Worm (Caenorhabditis elegans) whole organism, young adult: ENCODE data around the gene twk-8.

Source experiments
- C06A6.2 ChIP-seq: fragments of 200-800 bp; sonication (Bioruptor generic); conservative IDR thresholded peaks from 2 replicates; pipeline ENCODE4 v1.3.6; 2022; ENCODE audit warnings: missing genetic modification characterization, missing compliant biosample characterization
- F23B12.7 ChIP-seq: sonication (generic microtip); optimal IDR thresholded peaks from 2 replicates; lab custom pipeline; 2017; ENCODE audit warnings: missing genetic modification characterization, mild to moderate bottlenecking, missing compliant biosample characterization, antibody characterized with exemption, moderate library complexity; ENCODE audit not compliant: insufficient read depth
- F52B5.7 ChIP-seq: sonication (generic microtip); optimal IDR thresholded peaks from 2 replicates; lab custom pipeline; 2016; ENCODE audit warnings: mild to moderate bottlenecking, missing genetic modification characterization, missing compliant biosample characterization
- hmg-20 ChIP-seq: fragments of 200-800 bp; sonication (Bioruptor generic); IDR thresholded peaks from 2 replicates; pipeline ENCODE4 v1.3.6; 2022; ENCODE audit warnings: missing genetic modification reagents, missing genetic modification characterization, missing compliant biosample characterization
- nhr-90 ChIP-seq: sonication (generic microtip); optimal IDR thresholded peaks from 2 replicates; lab custom pipeline; 2016; ENCODE audit warnings: missing genotype, mild to moderate bottlenecking, missing genetic modification characterization, missing compliant biosample characterization
- pha-4 ChIP-seq: fragments of 150-350 bp; sonication (generic microtip); optimal IDR thresholded peaks from 2 replicates; lab custom pipeline; 2014; ENCODE audit warnings: missing biosample characterization, missing genetic modification reagents, missing genetic modification characterization
- tlf-1 ChIP-seq: fragments of 200-800 bp; sonication (Bioruptor generic); optimal IDR thresholded peaks from 2 replicates; lab custom pipeline; 2018; ENCODE audit warnings: mild to moderate bottlenecking, missing genetic modification characterization, missing compliant biosample characterization
- unc-62 ChIP-seq: fragments of 150-350 bp; optimal IDR thresholded peaks from 2 replicates; lab custom pipeline; 2014; ENCODE audit warnings: missing biosample characterization, missing genetic modification reagents, missing genetic modification characterization

- no peak for TF ChIP-seq C06A6.2 (GFP tag; lab: Robert Waterston, UW)
- TF ChIP-seq nhr-90 (tag; lab: Kevin White, UChicago), result no peak
- no peak for TF ChIP-seq hmg-20
- TF ChIP-seq pha-4 (tag; lab: Kevin White, UChicago), result no peak
- TF ChIP-seq unc-62 (GFP tag; lab: Kevin White, UChicago), result no peak
- TF ChIP-seq F52B5.7 (tag; lab: Kevin White, UChicago), result no peak
- TF ChIP-seq tlf-1, result no peak
- TF ChIP-seq F23B12.7 (tag; lab: Kevin White, UChicago), result no peak
Measured at ce11 chrIV:9107464-9107863, 25.3 kb downstream of the twk-8 start.
